Worm (Caenorhabditis elegans) whole organism, young adult: ENCODE measurements around the gene F56C3.1.

Experiments
- B0035.1 ChIP-seq: sonication (generic microtip); optimal IDR thresholded peaks from 2 replicates; lab custom pipeline; 2016; ENCODE audit warnings: missing genetic modification characterization, mild to moderate bottlenecking, missing compliant biosample characterization, missing genotype, missing genetic modification reagents
- Y53F4B.3 ChIP-seq: fragments of 200-800 bp; sonication (Bioruptor generic); IDR thresholded peaks from 2 replicates; pipeline ENCODE4 v1.3.6; 2022; ENCODE audit warnings: missing genetic modification reagents, missing genetic modification characterization, missing compliant biosample characterization
- ama-1 ChIP-seq, 3 experiments: fragments of 150-350 bp in 1 of 3; sonication (generic microtip) in 2 of 3; optimal IDR thresholded peaks; 2 replicates each; lab custom pipeline; 2014 to 2018; ENCODE audit warnings: missing biosample characterization in 2 of 3, missing genetic modification characterization in 2 of 3, missing genetic modification reagents in 2 of 3
- aptf-3 ChIP-seq: fragments of 200-800 bp; sonication (Bioruptor generic); IDR thresholded peaks from 2 replicates; pipeline ENCODE4 v1.3.6; 2022; ENCODE audit warnings: missing genetic modification characterization, missing compliant biosample characterization
- ceh-27 ChIP-seq: fragments of 200-800 bp; sonication (Bioruptor generic); optimal IDR thresholded peaks from 2 replicates; lab custom pipeline; 2018; ENCODE audit warnings: mild to moderate bottlenecking, missing genetic modification characterization, moderate library complexity, missing compliant biosample characterization
- fkh-3 ChIP-seq: sonication (generic microtip); optimal IDR thresholded peaks from 2 replicates; lab custom pipeline; 2016; ENCODE audit warnings: mild to moderate bottlenecking, missing genetic modification characterization, missing compliant biosample characterization
- pha-4 ChIP-seq: fragments of 150-350 bp; sonication (generic microtip); optimal IDR thresholded peaks from 2 replicates; lab custom pipeline; 2014; ENCODE audit warnings: missing biosample characterization, missing genetic modification reagents, missing genetic modification characterization
- snpc-3.4 ChIP-seq: sonication (generic microtip); optimal IDR thresholded peaks from 2 replicates; lab custom pipeline; 2017; ENCODE audit warnings: missing genetic modification characterization, mild to moderate bottlenecking, missing compliant biosample characterization, antibody characterized with exemption, moderate library complexity, missing genotype, missing genetic modification reagents
- unc-130 ChIP-seq: sonication (generic microtip); optimal IDR thresholded peaks from 2 replicates; lab custom pipeline; 2016; ENCODE audit warnings: missing genetic modification reagents, missing genetic modification characterization, missing compliant biosample characterization
- unc-62 ChIP-seq: fragments of 150-350 bp; optimal IDR thresholded peaks from 2 replicates; lab custom pipeline; 2014; ENCODE audit warnings: missing biosample characterization, missing genetic modification reagents, missing genetic modification characterization

ce11 chrX:1344321-1344720 is 42.8 kb upstream of the F56C3.1 start, which contains the start of gene ins-39:
- TF ChIP-seq snpc-3.4 (tag; lab: Kevin White, UChicago) (no peak), ama-1 (optimal IDR thresholded peaks at IDR 0.05; lab: Kevin White, UChicago) (no peak), ama-1 (GFP tag; optimal IDR thresholded peaks at IDR 0.05; lab: Kevin White, UChicago) (no peak), unc-62 (GFP tag; lab: Kevin White, UChicago) (no peak), pha-4 (no peak), B0035.1 (no peak), Y53F4B.3 (no peak), unc-130 (GFP tag; lab: Kevin White, UChicago) (no peak), fkh-3 (tag; lab: Kevin White, UChicago) (no peak), ceh-27 (no peak), aptf-3 (GFP tag; lab: Robert Waterston, UW) (no peak)
